Worm (Caenorhabditis elegans) whole organism, L1 larva: ENCODE results near the gene magu-4.

ENCODE experiments used
- C16A3.4 ChIP-seq: fragments of 150-350 bp; optimal IDR thresholded peaks from 2 replicates; lab custom pipeline; 2014; ENCODE audit warnings: missing biosample characterization, missing genetic modification characterization
- C34B4.2 ChIP-seq: sonication (generic microtip); optimal IDR thresholded peaks from 2 replicates; lab custom pipeline; 2017; ENCODE audit warnings: mild to moderate bottlenecking, missing genetic modification characterization, missing compliant biosample characterization
- F16B12.6 ChIP-seq: fragments of 150-350 bp; optimal IDR thresholded peaks from 2 replicates; lab custom pipeline; 2014; ENCODE audit warnings: missing biosample characterization, missing genetic modification characterization
- Y116A8C.19 ChIP-seq: sonication (generic microtip); optimal IDR thresholded peaks from 2 replicates; lab custom pipeline; 2016; ENCODE audit warnings: missing compliant biosample characterization, missing genetic modification characterization, borderline replicate concordance
- alr-1 ChIP-seq: fragments of 200-800 bp; sonication (Bioruptor generic); optimal IDR thresholded peaks from 2 replicates; lab custom pipeline; 2018; ENCODE audit warnings: borderline replicate concordance, mild to moderate bottlenecking, missing genetic modification characterization, missing compliant biosample characterization
- aly-2 ChIP-seq: fragments of 150-350 bp; optimal IDR thresholded peaks from 2 replicates; lab custom pipeline; 2014; ENCODE audit warnings: missing biosample characterization, missing genetic modification characterization
- ceh-82 ChIP-seq, 3 experiments: fragments of 150-350 bp in 1 of 3; sonication (generic microtip) in 2 of 3; optimal IDR thresholded peaks; 2 replicates each; lab custom pipeline; 2014 to 2017; ENCODE audit warnings: missing biosample characterization in 3 of 3, missing genetic modification characterization in 3 of 3
- efl-1 ChIP-seq, 4 experiments: fragments of 150-350 bp; optimal IDR thresholded peaks in 3 of 4; peaks in 1 of 4; 1 replicate in 1 of 4; 2 replicates in 3 of 4; lab custom pipeline; 2014; ENCODE audit warnings: missing biosample characterization in 2 of 4, missing genetic modification characterization in 2 of 4, missing genetic modification reagents in 2 of 4
- efl-3 ChIP-seq: fragments of 200-800 bp; sonication (Bioruptor generic); optimal IDR thresholded peaks from 2 replicates; lab custom pipeline; 2018; ENCODE audit warnings: mild to moderate bottlenecking, missing genetic modification characterization, missing compliant biosample characterization
- elt-2 ChIP-seq: sonication (generic microtip); optimal IDR thresholded peaks from 2 replicates; lab custom pipeline; 2016; ENCODE audit warnings: missing genetic modification characterization, mild to moderate bottlenecking, inconsistent platforms, missing compliant biosample characterization, missing genetic modification reagents
- fkh-10 ChIP-seq: sonication (generic microtip); optimal IDR thresholded peaks from 2 replicates; lab custom pipeline; 2017; ENCODE audit warnings: missing biosample characterization, missing genetic modification reagents, missing genetic modification characterization
- fkh-4 ChIP-seq: sonication (generic microtip); optimal IDR thresholded peaks from 2 replicates; lab custom pipeline; 2016; ENCODE audit warnings: missing compliant biosample characterization, missing genetic modification characterization, borderline replicate concordance
- fkh-8 ChIP-seq: sonication (generic microtip); optimal IDR thresholded peaks from 2 replicates; lab custom pipeline; 2016; ENCODE audit warnings: mild to moderate bottlenecking, missing genetic modification characterization, missing compliant biosample characterization
- grh-1 ChIP-seq: fragments of 200-800 bp; sonication (Bioruptor generic); IDR thresholded peaks from 2 replicates; pipeline ENCODE4 v1.3.6; 2022; ENCODE audit warnings: missing genetic modification reagents, missing genetic modification characterization, missing compliant biosample characterization
- hlh-17 ChIP-seq: fragments of 200-800 bp; sonication (Bioruptor generic); optimal IDR thresholded peaks from 2 replicates; lab custom pipeline; 2018; ENCODE audit warnings: missing genetic modification characterization, mild to moderate bottlenecking, missing compliant biosample characterization, moderate library complexity, borderline replicate concordance
- irx-1 ChIP-seq: sonication (generic microtip); optimal IDR thresholded peaks from 2 replicates; lab custom pipeline; 2016; ENCODE audit warnings: missing genetic modification characterization, missing compliant biosample characterization
- jun-1 ChIP-seq: fragments of 150-350 bp; optimal IDR thresholded peaks from 2 replicates; lab custom pipeline; 2014; ENCODE audit warnings: missing biosample characterization, missing genetic modification reagents, missing genetic modification characterization
- lin-13 ChIP-seq: fragments of 150-350 bp; optimal IDR thresholded peaks from 2 replicates; lab custom pipeline; 2014; ENCODE audit warnings: missing biosample characterization, missing genetic modification reagents, missing genetic modification characterization
- lin-35 ChIP-seq, 2 experiments: fragments of 150-350 bp; optimal IDR thresholded peaks; 2 replicates each; lab custom pipeline; 2014; ENCODE audit warnings: missing biosample characterization in 2 of 2, missing genetic modification characterization in 2 of 2, missing genetic modification reagents in 2 of 2
- lin-39 ChIP-seq: fragments of 150-350 bp; optimal IDR thresholded peaks from 2 replicates; lab custom pipeline; 2014; ENCODE audit warnings: missing biosample characterization, missing genetic modification reagents, missing genetic modification characterization
- lir-3 ChIP-seq: sonication (generic microtip); optimal IDR thresholded peaks from 2 replicates; lab custom pipeline; 2016; ENCODE audit warnings: mild to moderate bottlenecking, missing genetic modification characterization, moderate library complexity, missing compliant biosample characterization; ENCODE audit not compliant: poor library complexity
- lsy-2 ChIP-seq, 2 experiments: fragments of 150-350 bp; optimal IDR thresholded peaks; 2 replicates each; lab custom pipeline; 2014; ENCODE audit warnings: missing biosample characterization in 2 of 2, missing genetic modification characterization in 2 of 2
- mab-9 ChIP-seq: fragments of 200-800 bp; sonication (Bioruptor generic); IDR thresholded peaks from 2 replicates; pipeline ENCODE4 v1.3.6; 2022; ENCODE audit warnings: missing genetic modification reagents, missing genetic modification characterization, missing compliant biosample characterization
- mdl-1 ChIP-seq, 2 experiments: fragments of 150-350 bp; optimal IDR thresholded peaks; 2 replicates each; lab custom pipeline; 2014 to 2017; ENCODE audit warnings: missing biosample characterization in 2 of 2, missing genetic modification characterization in 2 of 2, inconsistent platforms in 1 of 2
- mef-2 ChIP-seq: fragments of 150-350 bp; optimal IDR thresholded peaks from 2 replicates; lab custom pipeline; 2014; ENCODE audit warnings: missing biosample characterization, missing genetic modification characterization
- mep-1 ChIP-seq: fragments of 150-350 bp; optimal IDR thresholded peaks from 2 replicates; lab custom pipeline; 2014; ENCODE audit warnings: missing biosample characterization, missing genetic modification characterization
- nhr-20 ChIP-seq: sonication (generic microtip); optimal IDR thresholded peaks from 2 replicates; lab custom pipeline; 2016; ENCODE audit warnings: mild to moderate bottlenecking, missing genetic modification characterization, missing compliant biosample characterization
- nhr-237 ChIP-seq: fragments of 150-350 bp; optimal IDR thresholded peaks from 2 replicates; lab custom pipeline; 2014; ENCODE audit warnings: missing biosample characterization, missing genetic modification characterization
- nhr-28 ChIP-seq: fragments of 150-350 bp; optimal IDR thresholded peaks from 2 replicates; lab custom pipeline; 2014; ENCODE audit warnings: missing biosample characterization, missing genetic modification characterization
- nhr-47 ChIP-seq: sonication (generic microtip); optimal IDR thresholded peaks from 2 replicates; lab custom pipeline; 2016; ENCODE audit warnings: mild to moderate bottlenecking, missing genetic modification characterization, moderate library complexity, missing compliant biosample characterization
- nhr-71 ChIP-seq: sonication (generic microtip); optimal IDR thresholded peaks from 2 replicates; lab custom pipeline; 2016; ENCODE audit warnings: mild to moderate bottlenecking, missing genetic modification characterization, moderate library complexity, missing compliant biosample characterization
- nhr-76 ChIP-seq: sonication (generic microtip); optimal IDR thresholded peaks from 2 replicates; lab custom pipeline; 2017; ENCODE audit warnings: missing biosample characterization, missing genetic modification characterization
- nhr-77 ChIP-seq: fragments of 150-350 bp; optimal IDR thresholded peaks from 2 replicates; lab custom pipeline; 2014; ENCODE audit warnings: missing biosample characterization, missing genetic modification characterization
- nhr-84 ChIP-seq: sonication (generic microtip); optimal IDR thresholded peaks from 2 replicates; lab custom pipeline; 2017; ENCODE audit warnings: missing biosample characterization, missing genetic modification characterization
- nhr-85 ChIP-seq: sonication (generic microtip); peaks from one replicate; lab custom pipeline; 2016; ENCODE audit warnings: missing genetic modification characterization, inconsistent platforms, missing compliant biosample characterization
- pag-3 ChIP-seq: sonication (generic microtip); optimal IDR thresholded peaks from 2 replicates; lab custom pipeline; 2017; ENCODE audit warnings: missing genetic modification characterization, mild to moderate bottlenecking, missing compliant biosample characterization, antibody characterized with exemption, borderline replicate concordance; ENCODE audit not compliant: insufficient read depth
- pqm-1 ChIP-seq: sonication (generic microtip); optimal IDR thresholded peaks from 3 replicates; lab custom pipeline; 2017; ENCODE audit warnings: missing biosample characterization, missing genetic modification characterization
- sptf-1 ChIP-seq: fragments of 150-350 bp; optimal IDR thresholded peaks from 2 replicates; lab custom pipeline; 2014; ENCODE audit warnings: missing biosample characterization, missing genetic modification characterization
- swsn-7 ChIP-seq: sonication (generic microtip); optimal IDR thresholded peaks from 2 replicates; lab custom pipeline; 2016; ENCODE audit warnings: missing genetic modification characterization, missing compliant biosample characterization
- tlp-1 ChIP-seq: fragments of 150-350 bp; optimal IDR thresholded peaks from 2 replicates; lab custom pipeline; 2014; ENCODE audit warnings: missing biosample characterization, missing genetic modification characterization
- unc-30 ChIP-seq: sonication (generic microtip); optimal IDR thresholded peaks from 2 replicates; lab custom pipeline; 2017; ENCODE audit warnings: missing biosample characterization, missing genetic modification characterization
- unc-62 ChIP-seq: fragments of 150-350 bp; optimal IDR thresholded peaks from 2 replicates; lab custom pipeline; 2014; ENCODE audit warnings: missing biosample characterization, missing genetic modification reagents, missing genetic modification characterization
- vab-15 ChIP-seq: sonication (generic microtip); optimal IDR thresholded peaks from 2 replicates; lab custom pipeline; 2017; ENCODE audit warnings: missing genotype, mild to moderate bottlenecking, missing genetic modification characterization, missing compliant biosample characterization
- xbp-1 ChIP-seq: sonication (generic microtip); optimal IDR thresholded peaks from 2 replicates; lab custom pipeline; 2016; ENCODE audit warnings: missing genetic modification characterization, missing compliant biosample characterization
- zag-1 ChIP-seq: fragments of 150-350 bp; optimal IDR thresholded peaks from 2 replicates; lab custom pipeline; 2014; ENCODE audit warnings: missing biosample characterization, missing genetic modification characterization
- ztf-11 ChIP-seq, 2 experiments: sonication (generic microtip); optimal IDR thresholded peaks; 2 replicates each; lab custom pipeline; 2016 to 2017; ENCODE audit warnings: missing genetic modification characterization in 2 of 2, missing biosample characterization in 1 of 2, missing compliant biosample characterization in 1 of 2
- ztf-4 ChIP-seq: fragments of 150-350 bp; optimal IDR thresholded peaks from 2 replicates; lab custom pipeline; 2014; ENCODE audit warnings: missing biosample characterization, missing genetic modification characterization

The magu-4 gene

DNA sequence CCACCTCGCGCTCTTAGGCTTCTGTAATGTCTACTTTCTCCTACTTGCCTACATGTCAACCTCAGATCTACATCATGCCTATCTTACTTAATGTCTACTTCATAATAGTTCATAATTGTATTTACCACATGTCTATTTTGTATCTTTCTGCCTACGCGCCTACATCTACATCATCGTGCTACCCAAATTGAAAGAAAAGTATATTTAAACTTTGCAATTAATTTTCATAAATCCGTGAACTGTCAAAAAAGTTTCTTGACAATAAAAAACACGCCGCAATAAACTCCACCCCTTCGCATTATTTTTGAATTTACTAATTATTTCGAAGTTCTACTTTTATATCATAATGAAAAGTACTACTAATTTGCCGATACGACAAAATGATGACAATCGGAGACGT is 13.4 kb downstream of the magu-4 start, which contains the start of gene F44D12.8:
Gene F44D12.8, plus strand, starts transcription at position 301 of the 400 bp plus-strand sequence.
- TF ChIP-seq mef-2 (tag; lab: Kevin White, UChicago) (no peak), fkh-10 (no peak), unc-30 (no peak), grh-1 (GFP tag; lab: Robert Waterston, UW) (no peak), aly-2 (tag; lab: Kevin White, UChicago) (no peak), nhr-76 (no peak), nhr-85 (no peak), tlp-1 (tag; lab: Kevin White, UChicago) (no peak), mdl-1 (tag; optimal IDR thresholded peaks at IDR 0.05; lab: Kevin White, UChicago) (no peak), sptf-1 (tag; lab: Kevin White, UChicago) (no peak), fkh-4 (no peak), irx-1 (tag; lab: Kevin White, UChicago) (no peak), jun-1 (tag; lab: Kevin White, UChicago) (no peak), lir-3 (no peak), nhr-71 (tag; lab: Kevin White, UChicago) (no peak), nhr-84 (tag; lab: Kevin White, UChicago) (no peak), lin-39 (tag; lab: Kevin White, UChicago) (no peak)

DNA sequence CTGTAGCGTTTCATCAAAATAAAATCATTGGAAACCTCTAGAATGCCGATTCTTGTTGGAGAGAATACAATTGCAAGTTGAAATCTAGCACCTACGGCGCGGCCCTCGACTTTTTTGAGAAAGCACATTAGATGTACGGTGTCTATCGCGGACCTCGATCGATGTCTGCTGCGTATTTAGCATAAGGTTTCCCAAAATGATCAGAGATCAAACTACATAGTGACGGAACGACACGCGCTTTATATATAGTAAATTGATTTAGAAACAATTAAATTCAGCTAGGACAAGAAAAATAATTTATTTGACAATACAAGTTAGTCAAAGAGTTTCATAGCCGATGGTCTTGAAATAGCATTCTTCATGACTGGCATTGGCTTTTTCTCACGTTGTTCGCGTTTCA is 16.6 kb downstream of the magu-4 start:
- TF ChIP-seq unc-30 (no peak), pqm-1 (tag; lab: Kevin White, UChicago) (no peak), vab-15 (tag; lab: Kevin White, UChicago) (no peak), nhr-237 (no peak), C16A3.4 (tag; lab: Kevin White, UChicago) (no peak), Y116A8C.19 (no peak), alr-1 (tag; lab: Kevin White, UChicago) (no peak), efl-3 (GFP tag; lab: Kevin White, UChicago) (no peak), unc-62 (GFP tag; lab: Kevin White, UChicago) (no peak), mab-9 (GFP tag; lab: Robert Waterston, UW) (no peak), lin-35 (GFP tag; optimal IDR thresholded peaks at IDR 0.05; lab: Kevin White, UChicago) (no peak), efl-1 (optimal IDR thresholded peaks at IDR 0.05; lab: Kevin White, UChicago) (no peak), efl-1 (GFP tag; optimal IDR thresholded peaks at IDR 0.05 in 1 of 2; lab: Kevin White, UChicago) (no peak), swsn-7 (tag; lab: Kevin White, UChicago) (no peak), C34B4.2 (tag; lab: Kevin White, UChicago) (no peak), mep-1 (tag; lab: Kevin White, UChicago) (no peak), ceh-82 (tag; optimal IDR thresholded peaks at IDR 0.05; lab: Kevin White, UChicago) (no peak), xbp-1 (tag; lab: Kevin White, UChicago) (no peak), lin-13 (GFP tag; lab: Kevin White, UChicago) (no peak)

DNA sequence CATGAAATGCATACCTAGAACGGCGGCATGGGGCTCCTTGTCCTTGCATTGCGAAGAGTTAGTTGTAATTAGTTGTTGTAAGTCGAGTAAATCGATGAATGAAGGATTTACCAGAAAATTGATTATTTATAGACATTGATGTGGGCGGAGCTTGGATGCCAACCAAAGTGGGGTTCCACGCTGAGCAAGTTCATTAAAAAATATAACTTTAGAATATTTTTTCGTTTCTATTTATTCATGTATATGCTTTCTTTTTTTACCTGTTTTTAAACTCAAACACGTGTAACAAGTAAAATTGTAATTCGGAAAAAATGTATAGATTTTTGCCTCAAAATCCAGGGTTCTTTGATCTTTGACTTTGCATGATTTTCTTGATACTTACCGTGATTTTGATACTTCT is 18.0 kb downstream of the magu-4 start, which contains the start of gene gipc-2:
Gene gipc-2, minus strand, starts transcription at position 101 of the 400 bp plus-strand sequence.
- TF ChIP-seq nhr-47 (tag; lab: Kevin White, UChicago) (no peak), mef-2 (tag; lab: Kevin White, UChicago) (no peak), pag-3 (no peak), nhr-77 (tag; lab: Kevin White, UChicago) (no peak), pqm-1 (tag; lab: Kevin White, UChicago) (no peak), elt-2 (no peak), ztf-11 (tag; optimal IDR thresholded peaks at IDR 0.05; lab: Kevin White, UChicago) (no peak), ztf-4 (no peak), hlh-17 (GFP tag; lab: Kevin White, UChicago) (no peak), nhr-28 (tag; lab: Kevin White, UChicago) (no peak), sptf-1 (tag; lab: Kevin White, UChicago) (no peak), fkh-10 (no peak), fkh-8 (tag; lab: Kevin White, UChicago) (no peak), F16B12.6 (tag; lab: Kevin White, UChicago) (no peak), nhr-20 (tag; lab: Kevin White, UChicago) (no peak), xbp-1 (tag; lab: Kevin White, UChicago) (no peak), zag-1 (tag; lab: Kevin White, UChicago) (no peak), lsy-2 (tag; optimal IDR thresholded peaks at IDR 0.05; lab: Kevin White, UChicago) (no peak)
